Worm (Caenorhabditis elegans): ENCODE data around the gene T24F1.7.

Gene T24F1.7

ce11 chrII:11275484-11275883 is 36.8 kb upstream of the T24F1.7 start:
- TF ChIP-seq C34B4.2 (tag; optimal IDR thresholded peaks at IDR 0.05) (no peak), aly-2 (tag; optimal IDR thresholded peaks at IDR 0.05) (no peak), mef-2 (tag; optimal IDR thresholded peaks at IDR 0.05) (no peak), rnt-1 (tag; optimal IDR thresholded peaks at IDR 0.05) (peak; percentile 76), nhr-90 (tag; optimal IDR thresholded peaks at IDR 0.05; ENCODE audit: poor library complexity) (no peak), nhr-71 (tag; optimal IDR thresholded peaks at IDR 0.05) (peak; percentile 55), lin-13 (GFP tag; optimal IDR thresholded peaks at IDR 0.05) (no peak), unc-62 (GFP tag; optimal IDR thresholded peaks at IDR 0.05) (no peak), lsy-2 (tag; optimal IDR thresholded peaks at IDR 0.05) (peak; percentile 27 to 78), ama-1 (optimal IDR thresholded peaks at IDR 0.05) (no peak), lin-14 (GFP tag; optimal IDR thresholded peaks at IDR 0.05) (peak; percentile 52), ceh-82 (tag; optimal IDR thresholded peaks at IDR 0.05) (no peak), efl-1 (optimal IDR thresholded peaks at IDR 0.05) (no peak), efl-1 (GFP tag; optimal IDR thresholded peaks at IDR 0.05 in 1 of 2) (peak in 1 of 2 experiments; percentile 37), unc-130 (tag; optimal IDR thresholded peaks at IDR 0.05) (peak; percentile 70)

DNA sequence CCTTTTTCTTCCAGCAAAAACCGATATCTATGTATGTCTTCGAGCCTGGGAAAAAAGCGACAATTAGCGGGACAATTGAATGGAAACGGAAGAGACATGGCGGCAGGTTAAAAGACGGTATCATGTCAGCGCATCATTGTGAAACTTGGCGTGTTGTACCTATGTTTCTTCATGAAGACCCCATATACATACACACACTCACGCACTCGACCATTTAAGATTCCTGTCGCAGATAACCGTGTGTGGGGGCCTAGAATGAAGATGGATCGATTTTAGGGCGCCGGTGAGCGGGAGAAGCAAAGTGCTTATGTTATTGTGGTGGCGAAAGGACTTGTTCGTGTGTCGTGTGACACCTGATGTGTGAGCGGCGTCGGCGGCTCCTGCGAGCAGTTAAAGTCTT is 35.4 kb upstream of the T24F1.7 start:
- TF ChIP-seq rnt-1 (tag; optimal IDR thresholded peaks at IDR 0.05) (peak; percentile 10), ceh-88 (GFP tag; IDR thresholded peaks at IDR 0.05) (no peak), lin-39 (tag; optimal IDR thresholded peaks at IDR 0.05) (no peak), ceh-82 (tag; optimal IDR thresholded peaks at IDR 0.05) (no peak)

DNA sequence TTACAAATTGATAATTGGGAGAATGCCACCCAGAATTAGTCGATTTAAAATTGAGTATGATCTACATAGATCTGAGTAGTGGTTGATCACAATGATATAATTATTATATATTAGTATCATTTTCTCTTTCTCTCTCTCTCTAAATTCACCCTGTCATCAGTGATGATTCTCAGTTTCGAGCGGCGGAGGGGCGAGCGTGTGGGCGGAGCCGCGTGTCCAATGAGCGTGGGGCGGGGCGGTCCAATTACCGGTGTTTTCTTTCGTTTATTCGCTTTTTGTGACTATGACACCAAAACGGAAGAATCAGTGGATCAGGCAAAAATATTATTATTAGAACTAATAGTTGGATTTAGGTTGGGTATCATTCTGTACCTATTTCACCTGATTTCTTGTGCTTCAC is 32.4 kb upstream of the T24F1.7 start:
- TF ChIP-seq nhr-90 (tag; optimal IDR thresholded peaks at IDR 0.05; ENCODE audit: poor library complexity), result peak; percentile 1
- no peak for TF ChIP-seq xbp-1 (tag; optimal IDR thresholded peaks at IDR 0.05)
- no peak for TF ChIP-seq mdl-1 (tag; optimal IDR thresholded peaks at IDR 0.05)
- TF ChIP-seq snpc-4 (tag; optimal IDR thresholded peaks at IDR 0.05), result no peak
- TF ChIP-seq nhr-76 (tag; optimal IDR thresholded peaks at IDR 0.05), result no peak
- no peak for TF ChIP-seq C16A3.4 (tag; optimal IDR thresholded peaks at IDR 0.05)
- no peak for TF ChIP-seq dsc-1 (tag; optimal IDR thresholded peaks at IDR 0.05)
- TF ChIP-seq unc-130 (tag; optimal IDR thresholded peaks at IDR 0.05), result peak; percentile 32
- peak; percentile 14 for TF ChIP-seq rnt-1 (tag; optimal IDR thresholded peaks at IDR 0.05)
- no peak for TF ChIP-seq Y116A8C.19 (tag; optimal IDR thresholded peaks at IDR 0.05; ENCODE audit: borderline replicate concordance)
- no peak for TF ChIP-seq ceh-82 (tag; optimal IDR thresholded peaks at IDR 0.05)
- TF ChIP-seq blmp-1 (tag; optimal IDR thresholded peaks at IDR 0.05), result peak; percentile 32
- no peak for TF ChIP-seq sptf-1 (tag; optimal IDR thresholded peaks at IDR 0.05)
- no peak for TF ChIP-seq grh-1 (GFP tag; IDR thresholded peaks at IDR 0.05)
- TF ChIP-seq ama-1 (optimal IDR thresholded peaks at IDR 0.05), result no peak
- no peak for TF ChIP-seq pax-3 (tag; optimal IDR thresholded peaks at IDR 0.05)
- TF ChIP-seq dpl-1 (GFP tag; optimal IDR thresholded peaks at IDR 0.05), result no peak
- TF ChIP-seq tbx-2 (tag; optimal IDR thresholded peaks at IDR 0.05), result peak; percentile 6
- no peak for TF ChIP-seq ceh-90 (tag; optimal IDR thresholded peaks at IDR 0.05)
- no peak for TF ChIP-seq hpl-2 (GFP tag; optimal IDR thresholded peaks at IDR 0.05)
- peak; percentile 56 for TF ChIP-seq nhr-85 (tag)
- no peak for TF ChIP-seq jun-1 (tag; optimal IDR thresholded peaks at IDR 0.05)
- no peak for TF ChIP-seq hlh-17 (GFP tag; optimal IDR thresholded peaks at IDR 0.05; ENCODE audit: borderline replicate concordance)
- TF ChIP-seq ets-5 (GFP tag; IDR thresholded peaks at IDR 0.05), result no peak
- TF ChIP-seq lsy-2 (tag; optimal IDR thresholded peaks at IDR 0.05), result peak; percentile 12 to 45
- TF ChIP-seq C34B4.2 (tag; optimal IDR thresholded peaks at IDR 0.05), result no peak
- no peak for TF ChIP-seq snu-23 (GFP tag; optimal IDR thresholded peaks at IDR 0.05)
- TF ChIP-seq lin-35 (GFP tag; optimal IDR thresholded peaks at IDR 0.05), result no peak
- TF ChIP-seq ces-1 (GFP tag; optimal IDR thresholded peaks at IDR 0.05), result no peak
- no peak for TF ChIP-seq elt-2 (tag; optimal IDR thresholded peaks at IDR 0.05)
- TF ChIP-seq tlp-1 (tag; optimal IDR thresholded peaks at IDR 0.05), result no peak
- TF ChIP-seq ceh-8 (GFP tag; optimal IDR thresholded peaks at IDR 0.05), result no peak
- TF ChIP-seq skn-1 (tag; optimal IDR thresholded peaks at IDR 0.05), result no peak
- no peak for TF ChIP-seq alr-1 (tag; optimal IDR thresholded peaks at IDR 0.05; ENCODE audit: borderline replicate concordance)
- TF ChIP-seq fos-1 (tag; optimal IDR thresholded peaks at IDR 0.05), result no peak

All from whole organism, L1 larva.